Worm (Caenorhabditis elegans): ENCODE data around the gene flp-18.

Gene flp-18

ce11 chrX:3054394-3054793 lies 36.0 kb upstream of the flp-18 start (continued):
- TF ChIP-seq lin-39 (tag; optimal IDR thresholded peaks at IDR 0.05) (no peak), nhr-77 (tag; optimal IDR thresholded peaks at IDR 0.05) (no peak), hlh-11 (tag; optimal IDR thresholded peaks at IDR 0.05) (no peak), ztf-7 (tag; optimal IDR thresholded peaks at IDR 0.05) (no peak), F37D6.2 (tag; optimal IDR thresholded peaks at IDR 0.05) (no peak), fkh-10 (GFP tag; optimal IDR thresholded peaks at IDR 0.05) (no peak)

- no peak for TF ChIP-seq hmg-1.1 (GFP tag; IDR thresholded peaks at IDR 0.05)
- 0 out of 2 replicates have a peak, but pooled peaks have one; percentile 38 for TF ChIP-seq ctbp-1 (GFP tag; IDR thresholded peaks at IDR 0.05)
- no peak for TF ChIP-seq lin-29 (GFP tag; IDR thresholded peaks at IDR 0.05)
- TF ChIP-seq fkh-10 (GFP tag; optimal IDR thresholded peaks at IDR 0.05), result peak; percentile 38
- TF ChIP-seq aha-1 (tag), result peak; percentile 93
- peak; percentile 80 for TF ChIP-seq ces-1 (GFP tag; optimal IDR thresholded peaks at IDR 0.05)
Observed at ce11 chrX:3051315-3051993, 33.1 kb upstream of the flp-18 start.

ce11 chrX:3049233-3049632 lies 30.9 kb upstream of the flp-18 start:
- TF ChIP-seq ctbp-1 (GFP tag; IDR thresholded peaks at IDR 0.05) (peak; percentile 82), nhr-48 (tag; optimal IDR thresholded peaks at IDR 0.05) (no peak), ceh-20 (GFP tag; IDR thresholded peaks at IDR 0.05) (peak; percentile 34), ceh-62 (tag; optimal IDR thresholded peaks at IDR 0.05) (no peak), attf-4 (tag; optimal IDR thresholded peaks at IDR 0.05) (no peak), dmd-6 (GFP tag; IDR thresholded peaks at IDR 0.05) (peak; percentile 61), F37D6.2 (tag; optimal IDR thresholded peaks at IDR 0.05) (peak; percentile 25), lin-13 (GFP tag; optimal IDR thresholded peaks at IDR 0.05) (peak; percentile 4), dmd-8 (GFP tag; IDR thresholded peaks at IDR 0.05) (no peak), mep-1 (tag; optimal IDR thresholded peaks at IDR 0.05) (peak; percentile 72), nhr-102 (tag; optimal IDR thresholded peaks at IDR 0.05) (peak; percentile 25), mxl-3 (GFP tag; optimal IDR thresholded peaks at IDR 0.05) (peak; percentile 35), fkh-10 (GFP tag; optimal IDR thresholded peaks at IDR 0.05) (peak; percentile 77), hif-1 (tag; optimal IDR thresholded peaks at IDR 0.05) (peak in 1 of 2 experiments; percentile 60), mes-2 (tag; optimal IDR thresholded peaks at IDR 0.05; ENCODE audit: poor library complexity, severe bottlenecking) (peak; percentile 51), dve-1 (tag; optimal IDR thresholded peaks at IDR 0.05; ENCODE audit: insufficient read depth) (peak; percentile 49), nhr-41 (GFP tag; IDR thresholded peaks at IDR 0.05) (no peak), rbr-2 (tag; optimal IDR thresholded peaks at IDR 0.05) (peak; percentile 61), duxl-1 (tag; optimal IDR thresholded peaks at IDR 0.05; ENCODE audit: poor library complexity) (no peak), lsy-2 (tag; optimal IDR thresholded peaks at IDR 0.05) (peak in 1 of 2 experiments; percentile 50), mdl-1 (tag; optimal IDR thresholded peaks at IDR 0.05) (peak; percentile 2 to 24), aha-1 (tag) (peak; percentile 64), tra-1 (GFP tag; IDR thresholded peaks at IDR 0.05) (0 out of 2 replicates have a peak, but pooled peaks have one; percentile 17), hlh-30 (tag; optimal IDR thresholded peaks at IDR 0.05; ENCODE audit: insufficient read depth) (peak; percentile 61), zag-1 (tag; optimal IDR thresholded peaks at IDR 0.05) (no peak), hlh-11 (tag; optimal IDR thresholded peaks at IDR 0.05) (peak; percentile 59), unc-62 (GFP tag; optimal IDR thresholded peaks at IDR 0.05 in 1 of 2) (peak in 1 of 2 experiments; percentile 12), unc-62 (tag; optimal IDR thresholded peaks at IDR 0.05) (no peak), hmg-1.1 (GFP tag; IDR thresholded peaks at IDR 0.05) (peak; percentile 88), vab-7 (GFP tag; IDR thresholded peaks at IDR 0.05) (peak; percentile 51; the same call in 1 of the 2 replicates), daf-16 (GFP tag; optimal IDR thresholded peaks at IDR 0.05) (no peak), daf-16 (tag; optimal IDR thresholded peaks at IDR 0.05) (peak; percentile 32)

Measured in whole organism, L4 larva.